Worm (Caenorhabditis elegans) whole organism, late embryonic: ENCODE results near the gene C18E9.2.

Experiments used
- K02D7.2 ChIP-seq: sonication (generic microtip); optimal IDR thresholded peaks from 2 replicates; lab custom pipeline; 2017; ENCODE audit warnings: mild to moderate bottlenecking, missing genetic modification characterization, missing compliant biosample characterization
- ahr-1 ChIP-seq: sonication (generic microtip); optimal IDR thresholded peaks from 2 replicates; lab custom pipeline; 2016; ENCODE audit warnings: missing genetic modification characterization, missing compliant biosample characterization
- ceh-14 ChIP-seq: sonication (generic microtip); optimal IDR thresholded peaks from 2 replicates; lab custom pipeline; 2016; ENCODE audit warnings: missing genotype, missing genetic modification characterization, missing compliant biosample characterization
- ceh-18 ChIP-seq: sonication (generic microtip); optimal IDR thresholded peaks from 2 replicates; lab custom pipeline; 2016; ENCODE audit warnings: missing genetic modification characterization, missing compliant biosample characterization
- ceh-19 ChIP-seq: fragments of 200-800 bp; sonication (Bioruptor generic); optimal IDR thresholded peaks from 2 replicates; lab custom pipeline; 2018; ENCODE audit warnings: mild to moderate bottlenecking, missing genetic modification characterization, missing compliant biosample characterization
- ceh-2 ChIP-seq: sonication (generic microtip); optimal IDR thresholded peaks from 2 replicates; lab custom pipeline; 2016; ENCODE audit warnings: missing genotype, missing genetic modification characterization, missing compliant biosample characterization
- ceh-22 ChIP-seq: sonication (generic microtip); optimal IDR thresholded peaks from 2 replicates; lab custom pipeline; 2017; ENCODE audit warnings: missing biosample characterization, missing genetic modification characterization
- ceh-24 ChIP-seq: sonication (generic microtip); optimal IDR thresholded peaks from 2 replicates; lab custom pipeline; 2016; ENCODE audit warnings: mild to moderate bottlenecking, missing genetic modification characterization, missing compliant biosample characterization
- ceh-30 ChIP-seq: fragments of 150-350 bp; optimal IDR thresholded peaks from 2 replicates; lab custom pipeline; 2014; ENCODE audit warnings: missing biosample characterization, missing genetic modification characterization
- ceh-31 ChIP-seq: sonication (generic microtip); optimal IDR thresholded peaks from 2 replicates; lab custom pipeline; 2016; ENCODE audit warnings: missing genetic modification characterization, missing compliant biosample characterization
- ceh-34 ChIP-seq: sonication (generic microtip); optimal IDR thresholded peaks from 2 replicates; lab custom pipeline; 2016; ENCODE audit warnings: mild to moderate bottlenecking, missing genetic modification characterization, missing compliant biosample characterization
- ceh-48 ChIP-seq: sonication (generic microtip); optimal IDR thresholded peaks from 2 replicates; lab custom pipeline; 2016; ENCODE audit warnings: missing genetic modification characterization, inconsistent platforms, missing compliant biosample characterization
- ceh-6 ChIP-seq: fragments of 200-800 bp; sonication (Bioruptor generic); optimal IDR thresholded peaks from 2 replicates; lab custom pipeline; 2018; ENCODE audit warnings: mild to moderate bottlenecking, missing genetic modification characterization, missing compliant biosample characterization
- che-1 ChIP-seq: sonication (generic microtip); optimal IDR thresholded peaks from 2 replicates; lab custom pipeline; 2016; ENCODE audit warnings: mild to moderate bottlenecking, missing genetic modification characterization, missing compliant biosample characterization
- dmd-4 ChIP-seq: sonication (generic microtip); optimal IDR thresholded peaks from 2 replicates; lab custom pipeline; 2016; ENCODE audit warnings: borderline replicate concordance, missing genetic modification characterization, missing compliant biosample characterization
- elt-2 ChIP-seq: sonication (generic microtip); optimal IDR thresholded peaks from 2 replicates; lab custom pipeline; 2016; ENCODE audit warnings: missing genetic modification reagents, missing genetic modification characterization, missing compliant biosample characterization
- eyg-1 ChIP-seq: sonication (generic microtip); optimal IDR thresholded peaks from 2 replicates; lab custom pipeline; 2016; ENCODE audit warnings: missing genotype, missing genetic modification characterization, missing compliant biosample characterization
- fax-1 ChIP-seq: sonication (generic microtip); optimal IDR thresholded peaks from 2 replicates; lab custom pipeline; 2016; ENCODE audit warnings: missing genotype, missing genetic modification characterization, missing compliant biosample characterization
- fkh-10 ChIP-seq: fragments of 150-350 bp; optimal IDR thresholded peaks from 2 replicates; lab custom pipeline; 2014; ENCODE audit warnings: missing biosample characterization, missing genetic modification reagents, missing genetic modification characterization
- hlh-15 ChIP-seq: sonication (generic microtip); optimal IDR thresholded peaks from 2 replicates; lab custom pipeline; 2016; ENCODE audit warnings: missing genetic modification characterization, missing compliant biosample characterization
- hlh-6 ChIP-seq: sonication (generic microtip); optimal IDR thresholded peaks from 2 replicates; lab custom pipeline; 2016; ENCODE audit warnings: missing genotype, missing genetic modification characterization, missing compliant biosample characterization
- lim-6 ChIP-seq: sonication (generic microtip); optimal IDR thresholded peaks from 2 replicates; lab custom pipeline; 2016; ENCODE audit warnings: missing genetic modification characterization, missing compliant biosample characterization
- lin-11 ChIP-seq: fragments of 200-800 bp; sonication (Bioruptor generic); optimal IDR thresholded peaks from 2 replicates; lab custom pipeline; 2018; ENCODE audit warnings: mild to moderate bottlenecking, missing genetic modification characterization, missing compliant biosample characterization
- madf-2 ChIP-seq: sonication (generic microtip); optimal IDR thresholded peaks from 2 replicates; lab custom pipeline; 2017; ENCODE audit warnings: missing genetic modification characterization, missing compliant biosample characterization
- mec-3 ChIP-seq: sonication (generic microtip); optimal IDR thresholded peaks from 2 replicates; lab custom pipeline; 2016; ENCODE audit warnings: borderline replicate concordance, missing genetic modification characterization, missing compliant biosample characterization
- nfya-1 ChIP-seq: sonication (generic microtip); optimal IDR thresholded peaks from 2 replicates; lab custom pipeline; 2017; ENCODE audit warnings: missing genetic modification characterization, mild to moderate bottlenecking, missing compliant biosample characterization, antibody characterized with exemption, moderate library complexity
- nhr-11 ChIP-seq: fragments of 150-350 bp; optimal IDR thresholded peaks from 2 replicates; lab custom pipeline; 2014; ENCODE audit warnings: missing biosample characterization, missing genetic modification characterization
- nhr-232 ChIP-seq: sonication (generic microtip); optimal IDR thresholded peaks from 2 replicates; lab custom pipeline; 2016; ENCODE audit warnings: missing genetic modification characterization, missing compliant biosample characterization
- pax-1 ChIP-seq: fragments of 150-350 bp; optimal IDR thresholded peaks from 2 replicates; lab custom pipeline; 2014; ENCODE audit warnings: missing biosample characterization, missing genetic modification characterization
- pha-2 ChIP-seq: sonication (generic microtip); optimal IDR thresholded peaks from 2 replicates; lab custom pipeline; 2017; ENCODE audit warnings: mild to moderate bottlenecking, missing genetic modification characterization, missing compliant biosample characterization
- pha-4 ChIP-seq: fragments of 150-350 bp; optimal IDR thresholded peaks from 2 replicates; lab custom pipeline; 2018; ENCODE audit warnings: missing biosample characterization, missing genetic modification reagents, missing genetic modification characterization
- pqm-1 ChIP-seq: sonication (generic microtip); optimal IDR thresholded peaks from 2 replicates; lab custom pipeline; 2016; ENCODE audit warnings: missing genetic modification characterization, missing compliant biosample characterization
- pros-1 ChIP-seq: fragments of 150-350 bp; optimal IDR thresholded peaks from 2 replicates; lab custom pipeline; 2014; ENCODE audit warnings: missing biosample characterization, missing genetic modification reagents, missing genetic modification characterization
- ref-2 ChIP-seq: sonication (generic microtip); optimal IDR thresholded peaks from 2 replicates; lab custom pipeline; 2016; ENCODE audit warnings: missing genetic modification characterization, missing compliant biosample characterization
- sox-4 ChIP-seq: sonication (generic microtip); optimal IDR thresholded peaks from 2 replicates; lab custom pipeline; 2017; ENCODE audit warnings: mild to moderate bottlenecking, missing genetic modification characterization, inconsistent platforms, missing compliant biosample characterization
- unc-3 ChIP-seq, 2 experiments: fragments of 200-800 bp in 1 of 2; sonication (Bioruptor generic) in 1 of 2; sonication (generic microtip) in 1 of 2; conservative IDR thresholded peaks in 1 of 2; optimal IDR thresholded peaks in 1 of 2; 2 replicates each; pipeline versions ENCODE4 v1.3.6 to Lab custom; 2016 to 2022; ENCODE audit warnings: missing compliant biosample characterization in 2 of 2, missing genetic modification characterization in 2 of 2, missing genetic modification reagents in 1 of 2
- unc-42 ChIP-seq: sonication (generic microtip); optimal IDR thresholded peaks from 2 replicates; lab custom pipeline; 2016; ENCODE audit warnings: missing genotype, missing genetic modification characterization, missing compliant biosample characterization
- unc-55 ChIP-seq: sonication (generic microtip); optimal IDR thresholded peaks from 2 replicates; lab custom pipeline; 2017; ENCODE audit warnings: missing biosample characterization, missing genetic modification reagents, missing genetic modification characterization
- unc-86 ChIP-seq: sonication (generic microtip); optimal IDR thresholded peaks from 2 replicates; lab custom pipeline; 2016; ENCODE audit warnings: missing genetic modification characterization, missing compliant biosample characterization
- zip-5 ChIP-seq: sonication (generic microtip); optimal IDR thresholded peaks from 2 replicates; lab custom pipeline; 2016; ENCODE audit warnings: missing genetic modification characterization, missing compliant biosample characterization
- ztf-16 ChIP-seq: sonication (generic microtip); optimal IDR thresholded peaks from 2 replicates; lab custom pipeline; 2017; ENCODE audit warnings: missing genetic modification characterization, missing compliant biosample characterization

C18E9.2 gene

ce11 chrII:8940362-8940940 lies 24.4 kb upstream of the C18E9.2 start, which contains the start of the genes set-17 and T21B10.4:
Gene set-17, minus strand, starts transcription at chrII:8940488.
Gene T21B10.4, plus strand, starts transcription at chrII:8940894.
- TF ChIP-seq pha-2 (no peak), pha-4 (no peak), ceh-22 (tag; lab: Kevin White, UChicago) (no peak), ceh-30 (tag; lab: Kevin White, UChicago) (no peak), nhr-11 (no peak), dmd-4 (tag; lab: Kevin White, UChicago) (no peak), ceh-19 (GFP tag; lab: Kevin White, UChicago) (no peak), ceh-48 (tag; lab: Kevin White, UChicago) (no peak), pros-1 (no peak), unc-42 (tag; lab: Kevin White, UChicago) (no peak), pax-1 (tag; lab: Kevin White, UChicago) (no peak), sox-4 (tag; lab: Kevin White, UChicago) (no peak), ceh-6 (GFP tag; lab: Kevin White, UChicago) (no peak), ceh-2 (tag; lab: Kevin White, UChicago) (no peak), pqm-1 (tag; lab: Kevin White, UChicago) (no peak), eyg-1 (tag; lab: Kevin White, UChicago) (no peak), nhr-232 (tag; lab: Kevin White, UChicago) (no peak), ceh-18 (tag; lab: Kevin White, UChicago) (no peak), ceh-24 (no peak), lin-11 (tag; lab: Kevin White, UChicago) (no peak)

ce11 chrII:8945167-8945566 lies 19.6 kb upstream of the C18E9.2 start:
- TF ChIP-seq pax-1 (tag; lab: Kevin White, UChicago) (no peak), dmd-4 (tag; lab: Kevin White, UChicago) (no peak), nfya-1 (no peak), unc-42 (tag; lab: Kevin White, UChicago) (peak; percentile 82), ceh-34 (tag; lab: Kevin White, UChicago) (no peak)

- no peak for TF ChIP-seq pqm-1 (tag; lab: Kevin White, UChicago)
- TF ChIP-seq mec-3 (tag; lab: Kevin White, UChicago) = no peak
- no peak for TF ChIP-seq hlh-15
- no peak for TF ChIP-seq unc-86
- no peak for TF ChIP-seq ref-2
- TF ChIP-seq fax-1 (tag; lab: Kevin White, UChicago) = no peak
- TF ChIP-seq hlh-6 (tag; lab: Kevin White, UChicago) = no peak
- no peak for TF ChIP-seq K02D7.2 (tag; lab: Kevin White, UChicago)
- TF ChIP-seq elt-2 = no peak
- TF ChIP-seq unc-42 (tag; lab: Kevin White, UChicago) = no peak
- TF ChIP-seq, all 69 proteins: peak for 0
These were observed 17.4 kb upstream of the C18E9.2 start, which contains the start of gene cutl-15 for ce11 chrII:8947391-8947790. Gene cutl-15, minus strand, starts transcription at chrII:8947688.

ce11 chrII:8948640-8949039 lies 16.2 kb upstream of the C18E9.2 start:
- peak; percentile 54 for TF ChIP-seq unc-42 (tag; lab: Kevin White, UChicago)
- no peak for TF ChIP-seq lin-11 (tag; lab: Kevin White, UChicago)
- TF ChIP-seq ztf-16 (tag; lab: Kevin White, UChicago) = no peak
- no peak for TF ChIP-seq eyg-1 (tag; lab: Kevin White, UChicago)
- TF ChIP-seq nhr-232 (tag; lab: Kevin White, UChicago) = no peak
- TF ChIP-seq, all 69 proteins: peak for 1

- no peak for TF ChIP-seq eyg-1 (tag; lab: Kevin White, UChicago)
- no peak for TF ChIP-seq dmd-4 (tag; lab: Kevin White, UChicago)
- TF ChIP-seq ceh-14 = peak; percentile 27
- no peak for TF ChIP-seq ahr-1 (tag; lab: Kevin White, UChicago)
- no peak for TF ChIP-seq pha-4
- no peak for TF ChIP-seq ceh-34 (tag; lab: Kevin White, UChicago)
- TF ChIP-seq lim-6 (tag; lab: Kevin White, UChicago) = no peak
- no peak for TF ChIP-seq fax-1 (tag; lab: Kevin White, UChicago)
- TF ChIP-seq nhr-232 (tag; lab: Kevin White, UChicago) = no peak
- no peak for TF ChIP-seq madf-2 (tag; lab: Kevin White, UChicago)
- no peak for TF ChIP-seq unc-3 (GFP tag; conservative IDR thresholded peaks at IDR 0.05; lab: Robert Waterston, UW)
- no peak for TF ChIP-seq unc-3 (tag; optimal IDR thresholded peaks at IDR 0.05; lab: Kevin White, UChicago)
- no peak for TF ChIP-seq fkh-10 (GFP tag; lab: Kevin White, UChicago)
- TF ChIP-seq ceh-31 (tag; lab: Kevin White, UChicago) = peak; percentile 43
- no peak for TF ChIP-seq che-1 (tag; lab: Kevin White, UChicago)
- TF ChIP-seq zip-5 = no peak
- no peak for TF ChIP-seq ceh-48 (tag; lab: Kevin White, UChicago)
- TF ChIP-seq unc-55 (GFP tag; lab: Kevin White, UChicago) = no peak
These were observed 13.5 kb upstream of the C18E9.2 start for ce11 chrII:8951270-8951669.
